Worm (Caenorhabditis elegans): Measurements from ENCODE around the gene slc-17.5.

DNA sequence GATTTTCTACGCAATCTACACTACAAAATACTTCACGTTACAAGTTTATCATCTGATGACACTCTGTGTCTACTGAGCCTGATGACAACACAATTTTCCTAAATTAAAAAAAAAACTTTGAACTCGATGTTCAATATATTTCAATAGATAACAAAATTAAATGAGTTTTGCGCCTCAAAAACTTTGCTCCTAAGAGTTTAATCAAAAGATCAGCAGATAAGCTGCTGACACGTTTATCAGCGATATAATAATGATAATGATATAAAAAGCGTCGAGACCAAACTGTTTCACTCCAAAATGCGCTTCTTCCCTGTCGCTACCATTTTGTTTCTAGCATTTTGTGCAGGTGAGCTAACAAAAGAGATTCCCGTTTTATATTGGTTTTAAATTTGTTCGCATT, 23.0 kb upstream of the slc-17.5 start, which contains the start of gene clec-218:
- TF ChIP-seq pha-4 (tag; optimal IDR thresholded peaks at IDR 0.05) (no peak), sox-4 (tag; optimal IDR thresholded peaks at IDR 0.05) (no peak), rnt-1 (tag; optimal IDR thresholded peaks at IDR 0.05) (no peak), ceh-31 (tag; optimal IDR thresholded peaks at IDR 0.05) (no peak), unc-55 (GFP tag; optimal IDR thresholded peaks at IDR 0.05) (no peak), odd-2 (tag; optimal IDR thresholded peaks at IDR 0.05) (no peak), tbx-2 (tag; optimal IDR thresholded peaks at IDR 0.05) (no peak), hlh-8 (tag; optimal IDR thresholded peaks at IDR 0.05) (no peak), Y22D7AL.16 (tag; optimal IDR thresholded peaks at IDR 0.05) (no peak), fax-1 (tag; optimal IDR thresholded peaks at IDR 0.05) (no peak), fkh-10 (GFP tag; optimal IDR thresholded peaks at IDR 0.05) (no peak), ceh-45 (GFP tag; IDR thresholded peaks at IDR 0.05) (no peak)
